Worm (Caenorhabditis elegans) whole organism, mixed stage, embryonic: Measurements from ENCODE around the gene fbxa-154.
"Not testable (repeated sequence)": the region's sequence is repeated elsewhere in the genome, so short reads cannot be mapped to it uniquely, and the experiment has no call there.

Experiments
- elt-1 ChIP-seq: sonication (generic microtip); optimal IDR thresholded peaks from 2 replicates; lab custom pipeline; 2017; ENCODE audit warnings: missing genetic modification characterization, mild to moderate bottlenecking, missing compliant biosample characterization, antibody characterized with exemption, moderate library complexity, borderline replicate concordance; ENCODE audit not compliant: insufficient read depth
- elt-3 ChIP-seq: fragments of 150-350 bp; optimal IDR thresholded peaks from 2 replicates; lab custom pipeline; 2014; ENCODE audit warnings: missing biosample characterization, missing genetic modification characterization
- mab-5 ChIP-seq: fragments of 150-350 bp; optimal IDR thresholded peaks from 2 replicates; lab custom pipeline; 2014; ENCODE audit warnings: missing biosample characterization, missing genetic modification characterization
- mls-2 ChIP-seq: sonication (generic microtip); optimal IDR thresholded peaks from 2 replicates; lab custom pipeline; 2016; ENCODE audit warnings: mild to moderate bottlenecking, missing genetic modification characterization, moderate library complexity, missing compliant biosample characterization
- nhr-28 ChIP-seq: fragments of 150-350 bp; optimal IDR thresholded peaks from 2 replicates; lab custom pipeline; 2014; ENCODE audit warnings: missing biosample characterization, missing genetic modification characterization
- snpc-4 ChIP-seq: fragments of 150-350 bp; optimal IDR thresholded peaks from 2 replicates; lab custom pipeline; 2014; ENCODE audit warnings: missing biosample characterization, missing genetic modification characterization
- unc-120 ChIP-seq: sonication (generic microtip); optimal IDR thresholded peaks from 2 replicates; lab custom pipeline; 2017; ENCODE audit warnings: missing genetic modification characterization, missing compliant biosample characterization; ENCODE audit not compliant: poor library complexity, severe bottlenecking
- unc-62 ChIP-seq: fragments of 150-350 bp; optimal IDR thresholded peaks from 2 replicates; lab custom pipeline; 2014; ENCODE audit warnings: missing biosample characterization, missing genetic modification reagents, missing genetic modification characterization
- zip-8 ChIP-seq: fragments of 150-350 bp; optimal IDR thresholded peaks from 2 replicates; lab custom pipeline; 2014; ENCODE audit warnings: missing biosample characterization, missing genetic modification characterization

- not testable (repeated sequence) for TF ChIP-seq mab-5 (tag; lab: Kevin White, UChicago); snpc-4 (tag; lab: Kevin White, UChicago); unc-120 (tag; lab: Kevin White, UChicago); elt-1 (tag; lab: Kevin White, UChicago); nhr-28; elt-3 (tag; lab: Kevin White, UChicago); unc-62 (GFP tag; lab: Kevin White, UChicago); mls-2; zip-8 (tag; lab: Kevin White, UChicago)
Measured at ce11 chrV:15599762-15600161, 5.2 kb downstream of the fbxa-154 start, which contains the start of gene B0391.14.
